Worm (Caenorhabditis elegans) whole organism, L1 larva: ENCODE results near the gene Y105C5A.8.

Experiments used
- dsc-1 ChIP-seq: sonication (generic microtip); optimal IDR thresholded peaks from 2 replicates; lab custom pipeline; 2016; ENCODE audit warnings: mild to moderate bottlenecking, missing genetic modification characterization, missing compliant biosample characterization
- jun-1 ChIP-seq: fragments of 150-350 bp; optimal IDR thresholded peaks from 2 replicates; lab custom pipeline; 2014; ENCODE audit warnings: missing biosample characterization, missing genetic modification reagents, missing genetic modification characterization
- lir-3 ChIP-seq: sonication (generic microtip); optimal IDR thresholded peaks from 2 replicates; lab custom pipeline; 2016; ENCODE audit warnings: mild to moderate bottlenecking, missing genetic modification characterization, moderate library complexity, missing compliant biosample characterization; ENCODE audit not compliant: poor library complexity
- nhr-237 ChIP-seq: fragments of 150-350 bp; optimal IDR thresholded peaks from 2 replicates; lab custom pipeline; 2014; ENCODE audit warnings: missing biosample characterization, missing genetic modification characterization
- rnt-1 ChIP-seq: sonication (generic microtip); optimal IDR thresholded peaks from 2 replicates; lab custom pipeline; 2016; ENCODE audit warnings: mild to moderate bottlenecking, missing genetic modification characterization, moderate library complexity, missing compliant biosample characterization
- snpc-4 ChIP-seq: fragments of 150-350 bp; optimal IDR thresholded peaks from 2 replicates; lab custom pipeline; 2014; ENCODE audit warnings: missing biosample characterization, missing genetic modification characterization
- unc-86 ChIP-seq: sonication (generic microtip); optimal IDR thresholded peaks from 2 replicates; lab custom pipeline; 2016; ENCODE audit warnings: missing genetic modification characterization, missing compliant biosample characterization

DNA sequence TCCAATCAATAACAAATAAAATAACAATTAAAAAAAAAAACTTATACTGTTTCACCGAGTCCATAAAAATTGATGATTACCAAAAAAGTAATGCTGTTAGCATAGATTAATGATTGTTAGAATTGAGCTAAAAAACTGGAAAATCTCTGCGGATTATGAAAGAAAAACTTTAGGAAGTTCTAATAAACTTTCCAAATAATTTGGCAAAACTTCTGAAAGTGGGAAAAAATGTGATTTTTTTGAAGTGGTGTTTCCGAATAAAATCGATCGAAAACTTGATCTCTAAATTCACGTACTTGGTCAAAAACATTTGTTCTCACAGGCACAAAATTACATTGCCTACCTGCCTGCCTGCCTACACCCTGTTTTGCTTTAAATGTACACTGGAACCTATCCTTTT lies 45.2 kb downstream of the Y105C5A.8 start:
- TF ChIP-seq rnt-1: no peak
- TF ChIP-seq lir-3: no peak
- TF ChIP-seq unc-86 (tag; lab: Kevin White, UChicago): no peak
- TF ChIP-seq snpc-4 (tag; lab: Kevin White, UChicago): no peak
- no peak for TF ChIP-seq nhr-237 (tag; lab: Kevin White, UChicago)
- no peak for TF ChIP-seq dsc-1
- TF ChIP-seq jun-1 (tag; lab: Kevin White, UChicago): no peak
